Fruit fly (Drosophila melanogaster) whole organism, prepupa: ENCODE data around the gene Cp7Fc.

Experiments used
- CG10631 ChIP-seq: fragments of 200-800 bp; sonication (Bioruptor generic); optimal IDR thresholded peaks from 2 replicates; lab custom pipeline; 2016; ENCODE audit warnings: missing biosample characterization, missing genetic modification characterization
- CG10669 ChIP-seq: fragments of 200-800 bp; sonication (Bioruptor generic); optimal IDR thresholded peaks from 3 replicates; lab custom pipeline; 2018; ENCODE audit warnings: missing biosample characterization, mild to moderate bottlenecking, missing genetic modification characterization, moderate library complexity
- CG11294 ChIP-seq: fragments of 200-800 bp; sonication (Bioruptor generic); IDR thresholded peaks from 2 replicates; pipeline ENCODE4 v1.3.6; 2022; ENCODE audit warnings: missing biosample characterization, missing genetic modification characterization
- CG11762 ChIP-seq: fragments of 200-800 bp; sonication (Bioruptor generic); optimal IDR thresholded peaks from 3 replicates; lab custom pipeline; 2016; ENCODE audit warnings: missing biosample characterization, missing genetic modification characterization; ENCODE audit not compliant: insufficient read depth
- CG15336 ChIP-seq: fragments of 200-800 bp; sonication (Bioruptor generic); IDR thresholded peaks from 2 replicates; pipeline ENCODE4 v1.3.6; 2022; ENCODE audit warnings: missing biosample characterization, missing genetic modification characterization
- CG1621 ChIP-seq: fragments of 200-800 bp; sonication (Bioruptor generic); optimal IDR thresholded peaks from 3 replicates; lab custom pipeline; 2018; ENCODE audit warnings: missing biosample characterization, mild to moderate bottlenecking, missing genetic modification characterization
- CG31627 ChIP-seq: fragments of 200-800 bp; sonication (Bioruptor generic); optimal IDR thresholded peaks from 3 replicates; lab custom pipeline; 2016; ENCODE audit warnings: missing biosample characterization, missing genetic modification characterization
- CG32006 ChIP-seq: fragments of 200-800 bp; sonication (Bioruptor generic); optimal IDR thresholded peaks from 3 replicates; lab custom pipeline; 2017; ENCODE audit warnings: missing biosample characterization, mild to moderate bottlenecking, missing genetic modification characterization
- CG34406 ChIP-seq: fragments of 200-800 bp; sonication (Bioruptor generic); optimal IDR thresholded peaks from 3 replicates; lab custom pipeline; 2016; ENCODE audit warnings: missing biosample characterization, missing genetic modification characterization
- CG3919 ChIP-seq: fragments of 200-800 bp; sonication (Bioruptor generic); optimal IDR thresholded peaks from 3 replicates; lab custom pipeline; 2016; ENCODE audit warnings: missing biosample characterization, missing genetic modification characterization
- CG4318 ChIP-seq: fragments of 200-800 bp; sonication (Bioruptor generic); optimal IDR thresholded peaks from 3 replicates; lab custom pipeline; 2017; ENCODE audit warnings: missing biosample characterization, mild to moderate bottlenecking, missing genetic modification characterization
- CG6163 ChIP-seq: fragments of 200-800 bp; sonication (Bioruptor generic); IDR thresholded peaks from 3 replicates; pipeline ENCODE4 v1.3.6; 2022; ENCODE audit warnings: missing biosample characterization, missing genetic modification characterization
- CG6276 ChIP-seq: fragments of 200-800 bp; sonication (Bioruptor generic); optimal IDR thresholded peaks from 2 replicates; lab custom pipeline; 2017; ENCODE audit warnings: missing biosample characterization, mild to moderate bottlenecking, missing genetic modification characterization
- CG6792 ChIP-seq: fragments of 200-800 bp; sonication (Bioruptor generic); optimal IDR thresholded peaks from 3 replicates; lab custom pipeline; 2016; ENCODE audit warnings: missing biosample characterization, missing genetic modification characterization
- CG6808 ChIP-seq: fragments of 200-800 bp; sonication (Bioruptor generic); optimal IDR thresholded peaks from 3 replicates; lab custom pipeline; 2017; ENCODE audit warnings: missing biosample characterization, missing genetic modification characterization, mild to moderate bottlenecking, moderate library complexity, missing genetic modification reagents
- CG6854 ChIP-seq: fragments of 200-800 bp; sonication (Bioruptor generic); optimal IDR thresholded peaks from 2 replicates; lab custom pipeline; 2017; ENCODE audit warnings: missing biosample characterization, mild to moderate bottlenecking, missing genetic modification characterization
- CG8632 ChIP-seq: fragments of 200-800 bp; sonication (Bioruptor generic); optimal IDR thresholded peaks from 3 replicates; lab custom pipeline; 2016; ENCODE audit warnings: missing biosample characterization, missing genetic modification characterization
- Eip75B ChIP-seq: fragments of 200-800 bp; sonication (Bioruptor generic); optimal IDR thresholded peaks from 3 replicates; lab custom pipeline; 2016; ENCODE audit warnings: missing biosample characterization, missing genetic modification characterization
- Eip78C ChIP-seq: fragments of 200-800 bp; sonication (Bioruptor generic); peaks from one replicate; lab custom pipeline; 2016; ENCODE audit warnings: missing biosample characterization, missing genetic modification characterization
- Eip93F ChIP-seq: fragments of 200-800 bp; sonication (Bioruptor generic); optimal IDR thresholded peaks from 2 replicates; lab custom pipeline; 2016; ENCODE audit warnings: missing biosample characterization, mild to moderate bottlenecking, missing genetic modification characterization
- Ets96B ChIP-seq: fragments of 200-800 bp; optimal IDR thresholded peaks from 2 replicates; lab custom pipeline; 2019; ENCODE audit warnings: missing biosample characterization, mild to moderate bottlenecking, missing genetic modification characterization, moderate library complexity
- Gug ChIP-seq: fragments of 200-800 bp; sonication (Bioruptor generic); IDR thresholded peaks from 2 replicates; pipeline ENCODE4 v1.3.6; 2022; ENCODE audit warnings: missing biosample characterization, missing genetic modification characterization
- Hr39 ChIP-seq: fragments of 200-800 bp; sonication (Bioruptor generic); optimal IDR thresholded peaks from 2 replicates; lab custom pipeline; 2016; ENCODE audit warnings: missing biosample characterization, missing genetic modification characterization
- Hr4 ChIP-seq: fragments of 200-800 bp; sonication (Bioruptor generic); optimal IDR thresholded peaks from 3 replicates; lab custom pipeline; 2016; ENCODE audit warnings: missing biosample characterization, missing genetic modification characterization
- Met ChIP-seq: fragments of 200-800 bp; sonication (Bioruptor generic); optimal IDR thresholded peaks from 3 replicates; lab custom pipeline; 2016; ENCODE audit warnings: missing biosample characterization, missing genetic modification characterization
- OdsH ChIP-seq: fragments of 200-800 bp; sonication (Bioruptor generic); optimal IDR thresholded peaks from 3 replicates; lab custom pipeline; 2016; ENCODE audit warnings: missing biosample characterization, missing genetic modification characterization
- Sox14 ChIP-seq: fragments of 200-800 bp; sonication (Bioruptor generic); optimal IDR thresholded peaks from 3 replicates; lab custom pipeline; 2016; ENCODE audit warnings: missing biosample characterization, missing genetic modification characterization
- Sox15 ChIP-seq: fragments of 200-800 bp; sonication (Bioruptor generic); optimal IDR thresholded peaks from 3 replicates; lab custom pipeline; 2016; ENCODE audit warnings: missing biosample characterization, missing genetic modification characterization
- achi ChIP-seq: fragments of 200-800 bp; sonication (Bioruptor generic); optimal IDR thresholded peaks from 3 replicates; lab custom pipeline; 2016; ENCODE audit warnings: missing biosample characterization, missing genetic modification characterization
- acj6 ChIP-seq: fragments of 200-800 bp; sonication (Bioruptor generic); optimal IDR thresholded peaks from 3 replicates; lab custom pipeline; 2016; ENCODE audit warnings: missing biosample characterization, missing genetic modification characterization
- cyc ChIP-seq: fragments of 200-800 bp; sonication (Bioruptor generic); optimal IDR thresholded peaks from 3 replicates; lab custom pipeline; 2016; ENCODE audit warnings: missing biosample characterization, missing genetic modification characterization
- dsx ChIP-seq: fragments of 200-800 bp; optimal IDR thresholded peaks from 3 replicates; lab custom pipeline; 2019; ENCODE audit warnings: missing biosample characterization, mild to moderate bottlenecking, missing genetic modification characterization, moderate library complexity; ENCODE audit not compliant: poor library complexity, severe bottlenecking
- eg ChIP-seq: fragments of 200-800 bp; sonication (Bioruptor generic); IDR thresholded peaks from 3 replicates; pipeline ENCODE4 v1.3.6; 2022; ENCODE audit warnings: missing biosample characterization, missing genetic modification characterization
- esn ChIP-seq: fragments of 200-800 bp; sonication (Bioruptor generic); optimal IDR thresholded peaks from 2 replicates; lab custom pipeline; 2016; ENCODE audit warnings: missing biosample characterization, mild to moderate bottlenecking, missing genetic modification characterization, moderate library complexity
- fd85E ChIP-seq: fragments of 200-800 bp; sonication (Bioruptor generic); optimal IDR thresholded peaks from 3 replicates; lab custom pipeline; 2016; ENCODE audit warnings: missing biosample characterization, missing genetic modification characterization
- fkh ChIP-seq: fragments of 200-800 bp; sonication (Bioruptor generic); optimal IDR thresholded peaks from 3 replicates; lab custom pipeline; 2017; ENCODE audit warnings: missing biosample characterization, mild to moderate bottlenecking, missing genetic modification characterization, moderate library complexity
- lz ChIP-seq: fragments of 200-800 bp; sonication (Bioruptor generic); optimal IDR thresholded peaks from 3 replicates; lab custom pipeline; 2016; ENCODE audit warnings: missing biosample characterization, missing genetic modification characterization
- net ChIP-seq: fragments of 200-800 bp; sonication (Bioruptor generic); optimal IDR thresholded peaks from 3 replicates; lab custom pipeline; 2016; ENCODE audit warnings: missing biosample characterization, missing genetic modification characterization
- pdm3 ChIP-seq: fragments of 200-800 bp; sonication (Bioruptor generic); optimal IDR thresholded peaks from 3 replicates; lab custom pipeline; 2016; ENCODE audit warnings: missing biosample characterization, missing genetic modification characterization
- salr ChIP-seq, 2 experiments: fragments of 200-800 bp; sonication (Bioruptor generic); optimal IDR thresholded peaks; 3 replicates each; lab custom pipeline; 2016 to 2018; ENCODE audit warnings: missing biosample characterization in 2 of 2, missing genetic modification characterization in 2 of 2, mild to moderate bottlenecking in 1 of 2
- svp ChIP-seq: fragments of 200-800 bp; sonication (Bioruptor generic); peaks from one replicate; lab custom pipeline; 2016; ENCODE audit warnings: missing biosample characterization, missing genetic modification characterization
- topi ChIP-seq: fragments of 200-800 bp; sonication (Bioruptor generic); optimal IDR thresholded peaks from 3 replicates; lab custom pipeline; 2016; ENCODE audit warnings: missing biosample characterization, missing genetic modification characterization
- vri ChIP-seq: fragments of 200-800 bp; sonication (Bioruptor generic); optimal IDR thresholded peaks from 3 replicates; lab custom pipeline; 2016; ENCODE audit warnings: missing biosample characterization, mild to moderate bottlenecking, missing genetic modification characterization

Cp7Fc gene

dm6 chrX:8496362-8496761, 19.4 kb downstream of the Cp7Fc start:
- TF ChIP-seq CG15336 (GFP tag; lab: Robert Waterston, UW), result no peak
- TF ChIP-seq, all 60 proteins: peak for 0

dm6 chrX:8497604-8498232, 20.8 kb downstream of the Cp7Fc start:
- peak; percentile 49 for TF ChIP-seq vri (GFP tag; lab: Kevin White, UChicago)
- peak; percentile 16 for TF ChIP-seq Ets96B (tag; lab: Kevin White, UChicago)
- peak; percentile 5 for TF ChIP-seq Eip75B
- peak; percentile 20 for TF ChIP-seq cyc (GFP tag; lab: Kevin White, UChicago)
- no peak for TF ChIP-seq CG10631 (GFP tag; lab: Kevin White, UChicago)
- TF ChIP-seq Eip78C (GFP tag; lab: Kevin White, UChicago), result peak; percentile 67
- peak; percentile 10 for TF ChIP-seq topi (GFP tag; lab: Kevin White, UChicago)
- TF ChIP-seq esn (GFP tag; lab: Kevin White, UChicago), result peak; percentile 31
- no peak for TF ChIP-seq Gug (GFP tag; lab: Robert Waterston, UW)
- 0 out of 2 replicates have a peak, but pooled peaks have one; percentile 22 for TF ChIP-seq CG15336 (GFP tag; lab: Robert Waterston, UW)
- TF ChIP-seq dsx (GFP tag; lab: Kevin White, UChicago), result no peak
- peak; percentile 18 for TF ChIP-seq CG3919 (GFP tag; lab: Kevin White, UChicago)
- peak; percentile 17 for TF ChIP-seq Met
- peak; percentile 9 for TF ChIP-seq CG31627 (GFP tag; lab: Kevin White, UChicago)
- peak; percentile 7 for TF ChIP-seq CG10669 (GFP tag; lab: Kevin White, UChicago)
- TF ChIP-seq CG4318 (GFP tag; lab: Kevin White, UChicago), result no peak
- peak; percentile 50 for TF ChIP-seq svp (GFP tag; lab: Kevin White, UChicago)
- TF ChIP-seq salr (GFP tag; optimal IDR thresholded peaks at IDR 0.05; lab: Kevin White, UChicago), result no peak
- peak; percentile 0 for TF ChIP-seq achi (GFP tag; lab: Kevin White, UChicago)
- peak; percentile 24 for TF ChIP-seq lz (GFP tag; lab: Kevin White, UChicago)
- peak; percentile 7 for TF ChIP-seq Hr39
- no peak for TF ChIP-seq CG32006 (GFP tag; lab: Kevin White, UChicago)
- TF ChIP-seq CG8632 (GFP tag; lab: Kevin White, UChicago), result peak; percentile 29
- TF ChIP-seq pdm3 (GFP tag; lab: Kevin White, UChicago), result peak; percentile 23
- no peak for TF ChIP-seq CG6808
- TF ChIP-seq OdsH (GFP tag; lab: Kevin White, UChicago), result peak; percentile 3
- peak; percentile 8 for TF ChIP-seq CG34406 (GFP tag; lab: Kevin White, UChicago)
- TF ChIP-seq Sox14 (GFP tag; lab: Kevin White, UChicago), result peak; percentile 37
- TF ChIP-seq, all 60 proteins: peak for 21

dm6 chrX:8499151-8499550, 22.2 kb downstream of the Cp7Fc start:
- TF ChIP-seq CG6276 (GFP tag; lab: Kevin White, UChicago) (no peak), CG32006 (GFP tag; lab: Kevin White, UChicago) (no peak), CG11762 (GFP tag; lab: Kevin White, UChicago) (no peak), esn (GFP tag; lab: Kevin White, UChicago) (no peak), vri (GFP tag; lab: Kevin White, UChicago) (no peak), Eip78C (GFP tag; lab: Kevin White, UChicago) (peak; percentile 54), CG6854 (GFP tag; lab: Kevin White, UChicago) (no peak), CG11294 (GFP tag; lab: Robert Waterston, UW) (0 out of 2 replicates have a peak, but pooled peaks have one; percentile 18), pdm3 (GFP tag; lab: Kevin White, UChicago) (peak; percentile 15), fd85E (GFP tag; lab: Kevin White, UChicago) (no peak), CG31627 (GFP tag; lab: Kevin White, UChicago) (peak; percentile 4), dsx (GFP tag; lab: Kevin White, UChicago) (no peak), eg (GFP tag; lab: Robert Waterston, UW) (0 out of 3 replicates have a peak, but pooled peaks have one; percentile 41), net (peak; percentile 14), Met (no peak), fkh (GFP tag; lab: Kevin White, UChicago) (no peak), OdsH (GFP tag; lab: Kevin White, UChicago) (peak; percentile 10), CG6792 (GFP tag; lab: Kevin White, UChicago) (peak; percentile 2), Eip75B (no peak), Sox14 (GFP tag; lab: Kevin White, UChicago) (peak; percentile 10), CG1621 (tag; lab: Kevin White, UChicago) (no peak), CG6163 (GFP tag; lab: Robert Waterston, UW) (peak; percentile 52; the same call in 2 of the 3 replicates), Sox15 (peak; percentile 1), acj6 (GFP tag; lab: Kevin White, UChicago) (peak; percentile 40), achi (GFP tag; lab: Kevin White, UChicago) (peak; percentile 16), Hr4 (GFP tag; lab: Kevin White, UChicago) (peak; percentile 18), CG10669 (GFP tag; lab: Kevin White, UChicago) (peak; percentile 7), Eip93F (no peak), Hr39 (peak; percentile 16)
- TF ChIP-seq, all 60 proteins: peak for 16
